Fruit fly (Drosophila melanogaster) whole organism, pupa: ENCODE measurements around the gene CG31717.

ENCODE experiments used
- CG10348 ChIP-seq: fragments of 200-800 bp; sonication (Bioruptor generic); IDR thresholded peaks from 2 replicates; pipeline ENCODE4 v1.3.6; 2022; ENCODE audit warnings: missing biosample characterization, missing genetic modification characterization
- CG12605 ChIP-seq: fragments of 200-800 bp; sonication (Bioruptor generic); IDR thresholded peaks from 2 replicates; pipeline ENCODE4 v1.3.6; 2022; ENCODE audit warnings: missing biosample characterization, missing genetic modification characterization
- CG13204 ChIP-seq: fragments of 200-800 bp; sonication (Bioruptor generic); optimal IDR thresholded peaks from 2 replicates; lab custom pipeline; 2018; ENCODE audit warnings: missing biosample characterization, mild to moderate bottlenecking, missing genetic modification characterization, moderate library complexity
- CG14655 ChIP-seq: fragments of 200-800 bp; sonication (Bioruptor generic); optimal IDR thresholded peaks from 3 replicates; lab custom pipeline; 2017; ENCODE audit warnings: mild to moderate bottlenecking, missing biosample characterization, missing genetic modification reagents, missing genetic modification characterization
- CG15710 ChIP-seq: fragments of 200-800 bp; sonication (Bioruptor generic); optimal IDR thresholded peaks from 2 replicates; lab custom pipeline; 2018; ENCODE audit warnings: missing biosample characterization, mild to moderate bottlenecking, missing genetic modification characterization, moderate library complexity
- CG17806 ChIP-seq: fragments of 200-800 bp; sonication (Bioruptor generic); optimal IDR thresholded peaks from 2 replicates; lab custom pipeline; 2018; ENCODE audit warnings: missing biosample characterization, mild to moderate bottlenecking, missing genetic modification characterization, moderate library complexity
- CG32121 ChIP-seq: fragments of 200-800 bp; sonication (Bioruptor generic); IDR thresholded peaks from 2 replicates; pipeline ENCODE4 v1.3.6; 2022; ENCODE audit warnings: missing biosample characterization, missing genetic modification characterization
- CG34367 ChIP-seq: fragments of 200-800 bp; sonication (Bioruptor generic); optimal IDR thresholded peaks from 2 replicates; lab custom pipeline; 2018; ENCODE audit warnings: missing biosample characterization, mild to moderate bottlenecking, missing genetic modification characterization
- CG4496 ChIP-seq: fragments of 200-800 bp; sonication (Bioruptor generic); IDR thresholded peaks from 3 replicates; pipeline ENCODE4 v1.3.6; 2022; ENCODE audit warnings: missing biosample characterization, missing genetic modification characterization
- CG8159 ChIP-seq: fragments of 200-800 bp; sonication (Bioruptor generic); optimal IDR thresholded peaks from 3 replicates; lab custom pipeline; 2018; ENCODE audit warnings: missing biosample characterization, mild to moderate bottlenecking, missing genetic modification characterization, moderate library complexity
- CG8301 ChIP-seq: fragments of 200-800 bp; sonication (Bioruptor generic); optimal IDR thresholded peaks from 2 replicates; lab custom pipeline; 2018; ENCODE audit warnings: missing biosample characterization, mild to moderate bottlenecking, missing genetic modification characterization
- CG9948 ChIP-seq: fragments of 200-800 bp; sonication (Bioruptor generic); optimal IDR thresholded peaks from 2 replicates; lab custom pipeline; 2018; ENCODE audit warnings: missing biosample characterization, mild to moderate bottlenecking, missing genetic modification characterization, moderate library complexity
- D1 ChIP-seq: fragments of 200-800 bp; sonication (Bioruptor generic); optimal IDR thresholded peaks from 2 replicates; lab custom pipeline; 2018; ENCODE audit warnings: missing biosample characterization, mild to moderate bottlenecking, missing genetic modification characterization, moderate library complexity
- EcR ChIP-seq: fragments of 200-800 bp; sonication (Bioruptor generic); optimal IDR thresholded peaks from 3 replicates; lab custom pipeline; 2019; ENCODE audit warnings: missing biosample characterization, missing genetic modification characterization, mild to moderate bottlenecking, moderate library complexity, missing genetic modification reagents
- Ets98B ChIP-seq: fragments of 200-800 bp; sonication (Bioruptor generic); IDR thresholded peaks from 2 replicates; pipeline ENCODE4 v1.3.6; 2022; ENCODE audit warnings: missing biosample characterization, missing genetic modification characterization
- Pif1A ChIP-seq: fragments of 200-800 bp; sonication (Bioruptor generic); optimal IDR thresholded peaks from 3 replicates; lab custom pipeline; 2016; ENCODE audit warnings: missing biosample characterization, missing genetic modification characterization
- Pif1B ChIP-seq: fragments of 200-800 bp; sonication (Bioruptor generic); optimal IDR thresholded peaks from 3 replicates; lab custom pipeline; 2016; ENCODE audit warnings: missing biosample characterization, missing genetic modification characterization
- Snoo ChIP-seq: fragments of 200-800 bp; sonication (Bioruptor generic); optimal IDR thresholded peaks from 3 replicates; lab custom pipeline; 2017; ENCODE audit warnings: missing biosample characterization, mild to moderate bottlenecking, missing genetic modification characterization, inconsistent platforms
- fd96Ca ChIP-seq: fragments of 200-800 bp; sonication (Bioruptor generic); IDR thresholded peaks from 3 replicates; pipeline ENCODE4 v1.3.6; 2022; ENCODE audit warnings: missing biosample characterization, missing genetic modification characterization
- gl ChIP-seq: fragments of 200-800 bp; sonication (Bioruptor generic); optimal IDR thresholded peaks from 2 replicates; lab custom pipeline; 2018; ENCODE audit warnings: missing biosample characterization, mild to moderate bottlenecking, missing genetic modification characterization
- rn ChIP-seq: fragments of 200-800 bp; sonication (Bioruptor generic); IDR thresholded peaks from 2 replicates; pipeline ENCODE4 v1.3.6; 2022; ENCODE audit warnings: missing biosample characterization, missing genetic modification characterization

The CG31717 gene

DNA sequence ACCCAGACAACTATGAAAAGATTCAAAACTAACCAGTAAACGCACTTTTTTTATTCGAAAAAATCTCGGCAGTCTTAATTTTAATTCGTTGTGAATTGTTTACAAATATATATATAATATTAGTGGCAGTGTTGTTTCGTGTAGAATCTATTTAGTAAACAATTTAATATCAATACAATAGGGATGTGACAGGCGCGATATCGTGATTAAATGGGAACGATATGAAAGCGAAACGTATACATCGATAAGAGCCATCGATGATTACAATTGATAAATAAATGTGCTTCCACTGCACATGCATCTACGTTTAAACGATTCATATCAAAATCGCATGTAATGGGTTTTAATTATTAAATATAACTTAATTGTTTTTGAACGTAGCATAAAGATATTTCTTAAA is 26.8 kb downstream of the CG31717 start:
- TF ChIP-seq Snoo (tag; lab: Kevin White, UChicago) (no peak), CG10348 (no peak), CG34367 (no peak), Ets98B (GFP tag; lab: Robert Waterston, UW) (no peak), CG4496 (GFP tag; lab: Robert Waterston, UW) (no peak), Pif1A (GFP tag; lab: Kevin White, UChicago) (no peak), fd96Ca (no peak), CG12605 (no peak)

DNA sequence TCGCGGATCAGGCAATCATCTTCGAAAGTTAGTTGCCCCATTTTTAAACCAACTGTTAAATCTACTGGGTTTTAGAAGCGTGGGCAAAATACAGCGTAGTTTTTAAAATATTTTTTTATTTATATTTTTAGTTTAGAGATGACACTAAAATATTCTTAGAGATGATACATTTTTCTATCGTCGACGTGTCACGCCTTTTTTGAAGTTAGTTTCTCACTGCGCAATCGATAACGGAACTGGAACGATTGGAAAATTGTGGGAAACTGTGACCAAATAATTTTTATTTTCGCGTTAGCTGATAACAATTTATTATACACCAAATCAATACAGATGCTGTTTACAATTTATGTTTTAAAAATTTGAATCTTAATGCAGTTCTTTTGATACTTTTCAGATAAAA is 28.1 kb downstream of the CG31717 start, which contains the start of gene Utx:
Utx (minus strand) TSS at position 154 of the 400 bp plus-strand sequence.
- TF ChIP-seq fd96Ca = no peak
- no peak for TF ChIP-seq Pif1B (GFP tag; lab: Kevin White, UChicago)
- no peak for TF ChIP-seq CG15710
- TF ChIP-seq CG9948 = no peak
- TF ChIP-seq CG8159 (tag; lab: Kevin White, UChicago) = no peak
- no peak for TF ChIP-seq Snoo (tag; lab: Kevin White, UChicago)
- TF ChIP-seq CG12605 = no peak
- TF ChIP-seq EcR = no peak
- TF ChIP-seq CG17806 (tag; lab: Kevin White, UChicago) = no peak
- TF ChIP-seq CG4496 (GFP tag; lab: Robert Waterston, UW) = no peak
- no peak for TF ChIP-seq Ets98B (GFP tag; lab: Robert Waterston, UW)
- TF ChIP-seq D1 = no peak
- TF ChIP-seq Pif1A (GFP tag; lab: Kevin White, UChicago) = no peak

DNA sequence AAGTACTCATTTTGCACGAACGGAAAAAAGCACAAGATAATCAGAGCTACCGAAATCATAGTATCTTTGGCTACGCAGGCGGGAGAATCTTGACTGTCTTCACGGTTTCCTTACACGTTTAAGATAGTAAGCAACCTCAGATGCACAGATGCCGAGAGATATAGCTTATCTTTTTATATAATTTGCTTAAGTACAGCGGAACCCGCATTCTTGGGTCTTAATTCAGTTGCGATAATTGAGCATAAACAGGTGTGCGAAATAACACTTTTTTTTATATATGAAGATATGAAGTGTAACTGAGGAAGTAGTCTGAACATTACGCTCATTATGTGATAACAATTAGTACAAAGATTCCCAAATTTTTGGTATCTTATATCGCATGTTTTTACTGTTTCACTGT is 30.2 kb downstream of the CG31717 start, which contains the start of gene CG34043:
CG34043 (minus strand) TSS at position 101 of the 400 bp plus-strand sequence.
- TF ChIP-seq fd96Ca (no peak), CG4496 (GFP tag; lab: Robert Waterston, UW) (no peak), CG32121 (GFP tag; lab: Robert Waterston, UW) (no peak), Ets98B (GFP tag; lab: Robert Waterston, UW) (no peak), CG9948 (no peak), CG14655 (GFP tag; lab: Kevin White, UChicago) (no peak), CG8159 (tag; lab: Kevin White, UChicago) (no peak), CG12605 (no peak), rn (no peak), Pif1B (GFP tag; lab: Kevin White, UChicago) (no peak), D1 (no peak), CG8301 (tag; lab: Kevin White, UChicago) (no peak), EcR (no peak), CG10348 (no peak), gl (no peak)

- TF ChIP-seq CG12605 (no peak), D1 (no peak), CG9948 (no peak), Snoo (tag; lab: Kevin White, UChicago) (no peak), CG32121 (GFP tag; lab: Robert Waterston, UW) (no peak), CG17806 (tag; lab: Kevin White, UChicago) (no peak), Ets98B (GFP tag; lab: Robert Waterston, UW) (no peak), CG10348 (no peak), CG8159 (tag; lab: Kevin White, UChicago) (no peak), CG13204 (GFP tag; lab: Kevin White, UChicago) (no peak), CG14655 (GFP tag; lab: Kevin White, UChicago) (no peak), CG4496 (GFP tag; lab: Robert Waterston, UW) (no peak), CG34367 (no peak), CG15710 (no peak), CG8301 (tag; lab: Kevin White, UChicago) (no peak), fd96Ca (no peak), EcR (no peak), Pif1A (GFP tag; lab: Kevin White, UChicago) (no peak), gl (no peak)
- TF ChIP-seq, all 21 proteins: peak for 0
Observed at dm6 chr2L:10291276-10291675, 40.7 kb downstream of the CG31717 start.

dm6 chr2L:10292066-10292560 is 41.6 kb downstream of the CG31717 start, which contains the start of gene Ufd4:
Ufd4 (minus strand) TSS chr2L:10292365.
- TF ChIP-seq rn (no peak), CG34367 (no peak), CG17806 (tag; lab: Kevin White, UChicago) (peak; percentile 49), Pif1B (GFP tag; lab: Kevin White, UChicago) (no peak), EcR (no peak), CG8301 (tag; lab: Kevin White, UChicago) (no peak), CG15710 (peak; percentile 38), CG10348 (no peak), D1 (no peak), CG32121 (GFP tag; lab: Robert Waterston, UW) (peak; percentile 66), CG12605 (no peak)

- no peak for TF ChIP-seq EcR
- no peak for TF ChIP-seq CG8159 (tag; lab: Kevin White, UChicago)
- no peak for TF ChIP-seq CG32121 (GFP tag; lab: Robert Waterston, UW)
- TF ChIP-seq gl = no peak
- TF ChIP-seq Ets98B (GFP tag; lab: Robert Waterston, UW) = no peak
- no peak for TF ChIP-seq CG4496 (GFP tag; lab: Robert Waterston, UW)
- no peak for TF ChIP-seq CG13204 (GFP tag; lab: Kevin White, UChicago)
- no peak for TF ChIP-seq CG10348
- no peak for TF ChIP-seq CG8301 (tag; lab: Kevin White, UChicago)
Observed at dm6 chr2L:10294798-10295669, 44.5 kb downstream of the CG31717 start, which contains the start of gene Hand. Hand (minus strand) TSS chr2L:10295385.
